Worm (Caenorhabditis elegans) whole organism, midembryonic: ENCODE results near the gene D2021.4.

Experiments
- cog-1 ChIP-seq: sonication (generic microtip); optimal IDR thresholded peaks from 2 replicates; lab custom pipeline; 2016; ENCODE audit warnings: missing genetic modification characterization, missing compliant biosample characterization
- flt-1 ChIP-seq: fragments of 200-800 bp; sonication (Bioruptor generic); IDR thresholded peaks from 2 replicates; pipeline ENCODE4 v1.3.6; 2022; ENCODE audit warnings: missing genetic modification characterization, missing compliant biosample characterization
- med-1 ChIP-seq: sonication (generic microtip); optimal IDR thresholded peaks from 2 replicates; lab custom pipeline; 2017; ENCODE audit warnings: missing genetic modification characterization, mild to moderate bottlenecking, missing compliant biosample characterization, antibody characterized with exemption, missing genetic modification reagents; ENCODE audit not compliant: insufficient read depth
- ref-1 ChIP-seq: fragments of 200-800 bp; sonication (Bioruptor generic); conservative IDR thresholded peaks from 2 replicates; pipeline ENCODE4 v1.3.6; 2022; ENCODE audit warnings: missing genetic modification reagents, missing genetic modification characterization, missing compliant biosample characterization
- tab-1 ChIP-seq: fragments of 200-800 bp; sonication (Bioruptor generic); IDR thresholded peaks from 2 replicates; pipeline ENCODE4 v1.3.6; 2022; ENCODE audit warnings: missing genetic modification characterization, missing compliant biosample characterization
- ztf-23 ChIP-seq: fragments of 200-800 bp; sonication (Bioruptor generic); IDR thresholded peaks from 2 replicates; pipeline ENCODE4 v1.3.6; 2022; ENCODE audit warnings: missing genetic modification reagents, missing genetic modification characterization, missing compliant biosample characterization

- TF ChIP-seq med-1 (GFP tag; lab: Kevin White, UChicago) (no peak), flt-1 (GFP tag; lab: Robert Waterston, UW) (no peak), cog-1 (peak; percentile 3), ztf-23 (no peak), ref-1 (GFP tag; lab: Robert Waterston, UW) (no peak), tab-1 (peak; percentile 8; the same call in 1 of the 2 replicates)
These were observed 7.8 kb upstream of the D2021.4 start, which contains the start of gene utx-1 for ce11 chrX:8556614-8557196.
